Worm (Caenorhabditis elegans): ENCODE results near the gene fbxa-118.

ce11 chrV:19783829-19784228, 6.7 kb upstream of the fbxa-118 start, which contains the start of gene srt-45:
- TF ChIP-seq unc-130 (GFP tag; optimal IDR thresholded peaks at IDR 0.05): no peak
- TF ChIP-seq Y53G8AR.9 (GFP tag; conservative IDR thresholded peaks at IDR 0.05): no peak
- TF ChIP-seq snpc-4 (GFP tag; optimal IDR thresholded peaks at IDR 0.05): no peak
- TF ChIP-seq snpc-4 (tag; optimal IDR thresholded peaks at IDR 0.05): no peak
- no peak for TF ChIP-seq nfyb-1 (GFP tag; IDR thresholded peaks at IDR 0.05)
- no peak for TF ChIP-seq ets-4 (GFP tag; optimal IDR thresholded peaks at IDR 0.05)
- TF ChIP-seq C06A6.2 (GFP tag; conservative IDR thresholded peaks at IDR 0.05): no peak
- TF ChIP-seq lin-35 (GFP tag; optimal IDR thresholded peaks at IDR 0.05): no peak
- no peak for TF ChIP-seq ztf-18 (tag; optimal IDR thresholded peaks at IDR 0.05)
- no peak for TF ChIP-seq B0261.1 (tag; optimal IDR thresholded peaks at IDR 0.05)
- TF ChIP-seq nhr-179 (tag; optimal IDR thresholded peaks at IDR 0.05): no peak
- no peak for TF ChIP-seq egrh-3 (GFP tag; IDR thresholded peaks at IDR 0.05)
- TF ChIP-seq chd-7 (tag; optimal IDR thresholded peaks at IDR 0.05): no peak
